Fruit fly (Drosophila melanogaster) whole organism, embryonic: ENCODE measurements around the gene CG13053.
A peak's percentile ranks its signal among the peaks of the same experiment; 100 is the strongest.

Source experiments
- CG10267 ChIP-seq: fragments of 200-800 bp; sonication (Bioruptor generic); optimal IDR thresholded peaks from 2 replicates; lab custom pipeline; 2018; ENCODE audit warnings: missing biosample characterization, mild to moderate bottlenecking, missing genetic modification characterization, moderate library complexity
- CG11398 ChIP-seq: fragments of 200-800 bp; sonication (Bioruptor generic); optimal IDR thresholded peaks from 2 replicates; lab custom pipeline; 2016; ENCODE audit warnings: missing biosample characterization, missing genetic modification characterization
- CG12071 ChIP-seq: fragments of 200-800 bp; sonication (Bioruptor generic); optimal IDR thresholded peaks from 3 replicates; lab custom pipeline; 2018; ENCODE audit warnings: missing biosample characterization, mild to moderate bottlenecking, missing genetic modification characterization
- CG12659 ChIP-seq: fragments of 200-800 bp; sonication (Bioruptor generic); optimal IDR thresholded peaks from 3 replicates; lab custom pipeline; 2017; ENCODE audit warnings: mild to moderate bottlenecking, missing biosample characterization, missing genetic modification reagents, missing genetic modification characterization
- CG13775 ChIP-seq: fragments of 200-800 bp; sonication (Bioruptor generic); optimal IDR thresholded peaks from 3 replicates; lab custom pipeline; 2017; ENCODE audit warnings: missing biosample characterization, mild to moderate bottlenecking, missing genetic modification characterization
- CG14014 ChIP-seq: fragments of 200-800 bp; sonication (Bioruptor generic); IDR thresholded peaks from 2 replicates; pipeline ENCODE4 v1.3.6; 2022; ENCODE audit warnings: missing biosample characterization, missing genetic modification characterization
- CG17385 ChIP-seq: fragments of 200-800 bp; sonication (Bioruptor generic); optimal IDR thresholded peaks from 3 replicates; lab custom pipeline; 2018; ENCODE audit warnings: missing biosample characterization, mild to moderate bottlenecking, missing genetic modification characterization
- CG18262 ChIP-seq: fragments of 200-800 bp; optimal IDR thresholded peaks from 3 replicates; lab custom pipeline; 2019; ENCODE audit warnings: missing biosample characterization, mild to moderate bottlenecking, missing genetic modification characterization, moderate library complexity
- CG18599 ChIP-seq: fragments of 200-800 bp; sonication (Bioruptor generic); optimal IDR thresholded peaks from 3 replicates; lab custom pipeline; 2017; ENCODE audit warnings: missing biosample characterization, missing genetic modification characterization, mild to moderate bottlenecking, moderate library complexity, missing genetic modification reagents
- CG18619 ChIP-seq: fragments of 200-800 bp; sonication (Bioruptor generic); optimal IDR thresholded peaks from 3 replicates; lab custom pipeline; 2017; ENCODE audit warnings: missing biosample characterization, mild to moderate bottlenecking, missing genetic modification characterization
- CG3726 ChIP-seq: fragments of 200-800 bp; sonication (Bioruptor generic); IDR thresholded peaks from 3 replicates; pipeline ENCODE4, ENCODE4 v1.3.6; 2022; ENCODE audit warnings: missing biosample characterization, missing genetic modification characterization
- CG3995 ChIP-seq: fragments of 200-800 bp; sonication (Bioruptor generic); optimal IDR thresholded peaks from 3 replicates; lab custom pipeline; 2016; ENCODE audit warnings: missing biosample characterization, missing genetic modification characterization
- CG4360 ChIP-seq: fragments of 200-800 bp; sonication (Bioruptor generic); IDR thresholded peaks from 2 replicates; pipeline ENCODE4 v1.3.6; 2022; ENCODE audit warnings: missing biosample characterization, missing genetic modification characterization
- CG5953 ChIP-seq: fragments of 200-800 bp; sonication (Bioruptor generic); IDR thresholded peaks from 2 replicates; pipeline ENCODE4 v1.3.6; 2022; ENCODE audit warnings: missing biosample characterization, missing genetic modification characterization
- CG6854 ChIP-seq: fragments of 200-800 bp; sonication (Bioruptor generic); optimal IDR thresholded peaks from 3 replicates; lab custom pipeline; 2017; ENCODE audit warnings: missing biosample characterization, mild to moderate bottlenecking, missing genetic modification characterization
- CG7839 ChIP-seq: fragments of 200-800 bp; sonication (Bioruptor generic); optimal IDR thresholded peaks from 3 replicates; lab custom pipeline; 2018; ENCODE audit warnings: missing biosample characterization, mild to moderate bottlenecking, missing genetic modification characterization, moderate library complexity
- CG8388 ChIP-seq: fragments of 200-800 bp; sonication (Bioruptor generic); optimal IDR thresholded peaks from 2 replicates; lab custom pipeline; 2019; ENCODE audit warnings: missing biosample characterization, mild to moderate bottlenecking, missing genetic modification characterization, moderate library complexity
- CG9215 ChIP-seq: fragments of 200-800 bp; sonication (Bioruptor generic); IDR thresholded peaks from 2 replicates; pipeline ENCODE4 v1.3.6; 2022; ENCODE audit warnings: missing biosample characterization, missing genetic modification characterization
- CG9876 ChIP-seq: fragments of 200-800 bp; sonication (Bioruptor generic); optimal IDR thresholded peaks from 2 replicates; lab custom pipeline; 2016; ENCODE audit warnings: missing biosample characterization, missing genetic modification characterization
- CHES-1-like ChIP-seq: fragments of 200-800 bp; sonication (Bioruptor generic); optimal IDR thresholded peaks from 2 replicates; lab custom pipeline; 2016; ENCODE audit warnings: missing biosample characterization, missing genetic modification characterization
- Dfd ChIP-seq, 2 experiments: fragments of >200 bp; optimal IDR thresholded peaks; 2 replicates each; lab custom pipeline; 2017; ENCODE audit warnings: missing biosample characterization in 2 of 2, missing genetic modification characterization in 2 of 2
- Dp ChIP-seq: fragments of 200-800 bp; sonication (Bioruptor generic); optimal IDR thresholded peaks from 2 replicates; lab custom pipeline; 2018; ENCODE audit warnings: missing biosample characterization, mild to moderate bottlenecking, missing genetic modification characterization, moderate library complexity
- Dref ChIP-seq: fragments of 200-800 bp; sonication (Bioruptor generic); IDR thresholded peaks from 2 replicates; pipeline ENCODE4 v1.3.6; 2022; ENCODE audit warnings: missing biosample characterization, missing genetic modification characterization
- Drgx ChIP-seq: fragments of 200-800 bp; sonication (Bioruptor generic); IDR thresholded peaks from 2 replicates; pipeline ENCODE4 v1.3.6; 2022; ENCODE audit warnings: missing biosample characterization, missing genetic modification characterization
- Eip74EF ChIP-seq, 2 experiments: fragments of 200-800 bp in 1 of 2; fragments of >200 bp in 1 of 2; sonication (Bioruptor generic) in 1 of 2; optimal IDR thresholded peaks; 2 replicates each; lab custom pipeline; 2017 to 2019; ENCODE audit warnings: missing biosample characterization in 2 of 2, missing genetic modification characterization in 2 of 2, mild to moderate bottlenecking in 1 of 2, moderate library complexity in 1 of 2
- Elba2 ChIP-seq: fragments of 200-800 bp; sonication (Bioruptor generic); optimal IDR thresholded peaks from 3 replicates; lab custom pipeline; 2016; ENCODE audit warnings: missing biosample characterization, missing genetic modification characterization
- Fer1 ChIP-seq: fragments of 200-800 bp; sonication (Bioruptor generic); optimal IDR thresholded peaks from 2 replicates; lab custom pipeline; 2017; ENCODE audit warnings: missing biosample characterization, mild to moderate bottlenecking, missing genetic modification characterization
- Gsc ChIP-seq: fragments of 200-800 bp; sonication (Bioruptor generic); IDR thresholded peaks from 2 replicates; pipeline ENCODE4 v1.3.6; 2022; ENCODE audit warnings: missing biosample characterization, missing genetic modification characterization
- Oaz ChIP-seq: fragments of 200-800 bp; sonication (Bioruptor generic); IDR thresholded peaks from 2 replicates; pipeline ENCODE4 v1.3.6; 2022; ENCODE audit warnings: missing biosample characterization, missing genetic modification characterization
- Oli ChIP-seq: fragments of 200-800 bp; sonication (Bioruptor generic); optimal IDR thresholded peaks from 2 replicates; lab custom pipeline; 2018; ENCODE audit warnings: missing biosample characterization, mild to moderate bottlenecking, missing genetic modification characterization, moderate library complexity
- Rx ChIP-seq: fragments of 200-800 bp; sonication (Bioruptor generic); IDR thresholded peaks from 2 replicates; pipeline ENCODE4 v1.3.6; 2022; ENCODE audit warnings: missing biosample characterization, missing genetic modification characterization
- abd-A ChIP-seq: fragments of 200-800 bp; sonication (Bioruptor generic); optimal IDR thresholded peaks from 3 replicates; lab custom pipeline; 2019; ENCODE audit warnings: missing biosample characterization, mild to moderate bottlenecking, missing genetic modification characterization, moderate library complexity
- bigmax ChIP-seq: fragments of 200-800 bp; sonication (Bioruptor generic); optimal IDR thresholded peaks from 2 replicates; lab custom pipeline; 2018; ENCODE audit warnings: missing biosample characterization, mild to moderate bottlenecking, missing genetic modification characterization
- br ChIP-seq: fragments of >200 bp; optimal IDR thresholded peaks from 2 replicates; lab custom pipeline; 2017
- cad ChIP-seq: fragments of >200 bp; optimal IDR thresholded peaks from 2 replicates; lab custom pipeline; 2017; ENCODE audit warnings: missing biosample characterization, missing genetic modification characterization
- caup ChIP-seq: fragments of 200-800 bp; sonication (Bioruptor generic); optimal IDR thresholded peaks from 3 replicates; lab custom pipeline; 2017; ENCODE audit warnings: missing biosample characterization, mild to moderate bottlenecking, missing genetic modification characterization, moderate library complexity; ENCODE audit not compliant: severe bottlenecking
- chif ChIP-seq, 2 experiments: fragments of 200-800 bp; sonication (Bioruptor generic); optimal IDR thresholded peaks; 3 replicates each; lab custom pipeline; 2016; ENCODE audit warnings: missing biosample characterization in 2 of 2, missing genetic modification characterization in 2 of 2
- corto ChIP-seq: fragments of 200-800 bp; sonication (Bioruptor generic); optimal IDR thresholded peaks from 2 replicates; lab custom pipeline; 2016; ENCODE audit warnings: missing biosample characterization, mild to moderate bottlenecking, missing genetic modification characterization, moderate library complexity
- croc ChIP-seq: fragments of 200-800 bp; sonication (Bioruptor generic); conservative IDR thresholded peaks from 3 replicates; pipeline ENCODE4 v1.3.6; 2022; ENCODE audit warnings: missing biosample characterization, missing genetic modification characterization
- ems ChIP-seq: fragments of 200-800 bp; sonication (Bioruptor generic); optimal IDR thresholded peaks from 3 replicates; lab custom pipeline; 2016; ENCODE audit warnings: missing biosample characterization, missing genetic modification characterization
- gfzf ChIP-seq: fragments of 200-800 bp; sonication (Bioruptor generic); optimal IDR thresholded peaks from 2 replicates; lab custom pipeline; 2016; ENCODE audit warnings: missing biosample characterization, mild to moderate bottlenecking, missing genetic modification characterization, moderate library complexity
- grau ChIP-seq: fragments of 200-800 bp; optimal IDR thresholded peaks from 3 replicates; lab custom pipeline; 2019; ENCODE audit warnings: missing biosample characterization, mild to moderate bottlenecking, missing genetic modification characterization, moderate library complexity
- gro ChIP-seq: fragments of 200-800 bp; sonication (Bioruptor generic); optimal IDR thresholded peaks from 2 replicates; lab custom pipeline; 2016; ENCODE audit warnings: missing biosample characterization, missing genetic modification characterization
- ind ChIP-seq: fragments of 200-800 bp; sonication (Bioruptor generic); optimal IDR thresholded peaks from 3 replicates; lab custom pipeline; 2016; ENCODE audit warnings: missing biosample characterization, missing genetic modification characterization
- jing ChIP-seq: fragments of 200-800 bp; sonication (Bioruptor generic); optimal IDR thresholded peaks from 2 replicates; lab custom pipeline; 2018; ENCODE audit warnings: missing biosample characterization, mild to moderate bottlenecking, missing genetic modification characterization
- kah ChIP-seq: fragments of 200-800 bp; sonication (Bioruptor generic); optimal IDR thresholded peaks from 2 replicates; lab custom pipeline; 2018; ENCODE audit warnings: missing biosample characterization, mild to moderate bottlenecking, missing genetic modification characterization
- luna ChIP-seq: fragments of 200-800 bp; sonication (Bioruptor generic); optimal IDR thresholded peaks from 2 replicates; lab custom pipeline; 2016; ENCODE audit warnings: missing biosample characterization, missing genetic modification characterization
- nerfin-1 ChIP-seq: fragments of 200-800 bp; sonication (Bioruptor generic); optimal IDR thresholded peaks from 3 replicates; lab custom pipeline; 2019; ENCODE audit warnings: missing biosample characterization, mild to moderate bottlenecking, missing genetic modification characterization, moderate library complexity
- row ChIP-seq: fragments of 200-800 bp; sonication (Bioruptor generic); IDR thresholded peaks from 3 replicates; pipeline ENCODE4 v1.3.6; 2022; ENCODE audit warnings: missing biosample characterization, missing genetic modification characterization
- salm ChIP-seq: fragments of 200-800 bp; sonication (Bioruptor generic); optimal IDR thresholded peaks from 2 replicates; lab custom pipeline; 2018; ENCODE audit warnings: missing biosample characterization, mild to moderate bottlenecking, missing genetic modification characterization
- tin ChIP-seq: fragments of 200-800 bp; sonication (Bioruptor generic); optimal IDR thresholded peaks from 3 replicates; lab custom pipeline; 2016; ENCODE audit warnings: missing biosample characterization, missing genetic modification characterization
- zfh1 ChIP-seq: fragments of 200-800 bp; sonication (Bioruptor generic); IDR thresholded peaks from 3 replicates; pipeline ENCODE4 v1.3.6; 2022; ENCODE audit warnings: missing biosample characterization, missing genetic modification characterization

Gene CG13053

DNA sequence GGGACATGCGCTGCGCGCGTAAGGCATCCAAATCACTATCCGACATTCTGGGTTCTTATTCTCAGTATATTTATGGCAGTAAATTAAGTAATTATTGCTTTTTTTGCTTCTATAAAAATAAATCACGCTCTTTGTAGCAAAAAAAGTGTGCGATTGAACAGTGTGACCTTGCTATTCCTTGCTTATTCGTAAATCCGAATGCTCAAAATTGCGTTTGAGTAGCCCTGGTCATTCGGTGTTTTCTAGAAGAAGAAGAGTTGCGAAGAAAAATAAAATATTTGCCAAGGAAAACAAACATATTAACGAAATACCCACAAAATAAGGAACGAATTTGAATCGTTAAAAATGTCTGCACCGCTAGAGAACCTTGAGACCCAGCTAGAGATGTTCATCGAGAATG is 27.7 kb downstream of the CG13053 start, which contains the start of the genes PDCD-5 and MED10 (continued):
- no peak for TF ChIP-seq CG14014 (GFP tag; lab: Robert Waterston, UW)
- no peak for TF ChIP-seq CG12071 (GFP tag; lab: Kevin White, UChicago)
- no peak for TF ChIP-seq kah
- TF ChIP-seq Oli (tag; lab: Kevin White, UChicago) = no peak
- TF ChIP-seq tin (GFP tag; lab: Kevin White, UChicago) = no peak
- no peak for TF ChIP-seq croc (GFP tag; lab: Robert Waterston, UW)
- no peak for TF ChIP-seq Gsc (GFP tag; lab: Robert Waterston, UW)
- TF ChIP-seq gro = peak; percentile 52
- no peak for TF ChIP-seq CG5953 (GFP tag; lab: Robert Waterston, UW)
- peak; percentile 69 for TF ChIP-seq CG3995 (GFP tag; lab: Kevin White, UChicago)
- no peak for TF ChIP-seq CG8388 (GFP tag; lab: Kevin White, UChicago)
- peak; percentile 28; the same call in 1 of the 3 replicates for TF ChIP-seq row (GFP tag; lab: Robert Waterston, UW)
- TF ChIP-seq CG7839 (tag; lab: Kevin White, UChicago) = no peak
- peak; percentile 38 for TF ChIP-seq Dp (GFP tag; lab: Kevin White, UChicago)
- TF ChIP-seq Rx (GFP tag; lab: Robert Waterston, UW) = no peak
- no peak for TF ChIP-seq CG9215 (GFP tag; lab: Robert Waterston, UW)
- TF ChIP-seq CG3726 (GFP tag; lab: Robert Waterston, UW) = no peak
- TF ChIP-seq CHES-1-like = peak; percentile 31
- TF ChIP-seq luna (GFP tag; lab: Kevin White, UChicago) = no peak
- TF ChIP-seq Eip74EF (GFP tag; optimal IDR thresholded peaks at IDR 0.05; lab: Kevin White, UChicago) = no peak
- TF ChIP-seq ind (GFP tag; lab: Kevin White, UChicago) = no peak
- TF ChIP-seq zfh1 (GFP tag; lab: Robert Waterston, UW) = no peak
- TF ChIP-seq caup (GFP tag; lab: Kevin White, UChicago) = no peak
- TF ChIP-seq CG18599 = no peak
- TF ChIP-seq ems (GFP tag; lab: Kevin White, UChicago) = no peak
- peak; percentile 44 for TF ChIP-seq Elba2
- TF ChIP-seq chif (GFP tag; optimal IDR thresholded peaks at IDR 0.05; lab: Kevin White, UChicago) = peak in 1 of 2 experiments; percentile 13
- TF ChIP-seq Dref (GFP tag; lab: Robert Waterston, UW) = peak; percentile 45
- no peak for TF ChIP-seq Oaz (GFP tag; lab: Robert Waterston, UW)
- no peak for TF ChIP-seq Drgx (GFP tag; lab: Robert Waterston, UW)
- TF ChIP-seq abd-A = no peak
- peak; percentile 64 for TF ChIP-seq nerfin-1
- peak; percentile 96 for TF ChIP-seq gfzf (GFP tag; lab: Kevin White, UChicago)
- no peak for TF ChIP-seq CG13775 (GFP tag; lab: Kevin White, UChicago)
- no peak for TF ChIP-seq Dfd (GFP tag; optimal IDR thresholded peaks at IDR 0.05; lab: Kevin White, UChicago)
- no peak for TF ChIP-seq Fer1
- no peak for TF ChIP-seq CG4360 (GFP tag; lab: Robert Waterston, UW)
- TF ChIP-seq CG12659 = peak; percentile 60
- TF ChIP-seq bigmax = no peak
- TF ChIP-seq CG18262 (tag; lab: Kevin White, UChicago) = no peak
- TF ChIP-seq CG6854 (GFP tag; lab: Kevin White, UChicago) = no peak
- TF ChIP-seq corto (GFP tag; lab: Kevin White, UChicago) = no peak
- TF ChIP-seq CG10267 (tag; lab: Kevin White, UChicago) = peak; percentile 34
- TF ChIP-seq grau (tag; lab: Kevin White, UChicago) = no peak
- TF ChIP-seq br (lab: Kevin White, UChicago) = no peak
- peak; percentile 99 for TF ChIP-seq CG17385 (GFP tag; lab: Kevin White, UChicago)
- TF ChIP-seq salm (tag; lab: Kevin White, UChicago) = no peak
- TF ChIP-seq jing = no peak
- TF ChIP-seq CG18619 (GFP tag; lab: Kevin White, UChicago) = no peak
- no peak for TF ChIP-seq CG11398 (GFP tag; lab: Kevin White, UChicago)
- no peak for TF ChIP-seq cad (GFP tag; lab: Kevin White, UChicago)
- TF ChIP-seq CG9876 (GFP tag; lab: Kevin White, UChicago) = no peak
